Fruit fly (Drosophila melanogaster) whole organism, embryonic: ENCODE measurements around the gene Snm1.

ENCODE experiments used
- CG15696 ChIP-seq: fragments of 200-800 bp; sonication (Bioruptor generic); optimal IDR thresholded peaks from 2 replicates; lab custom pipeline; 2019; ENCODE audit warnings: missing biosample characterization, mild to moderate bottlenecking, missing genetic modification characterization, moderate library complexity
- CG7839 ChIP-seq: fragments of 200-800 bp; sonication (Bioruptor generic); optimal IDR thresholded peaks from 3 replicates; lab custom pipeline; 2018; ENCODE audit warnings: missing biosample characterization, mild to moderate bottlenecking, missing genetic modification characterization, moderate library complexity
- CG8478 ChIP-seq: fragments of >200 bp; optimal IDR thresholded peaks from 2 replicates; lab custom pipeline; 2018
- ara ChIP-seq: fragments of 200-800 bp; sonication (Bioruptor generic); IDR thresholded peaks from 2 replicates; pipeline ENCODE4 v1.3.6; 2022; ENCODE audit warnings: missing biosample characterization, missing genetic modification characterization
- knrl ChIP-seq: fragments of 200-800 bp; sonication (Bioruptor generic); IDR thresholded peaks from 3 replicates; pipeline ENCODE4 v1.3.6; 2022; ENCODE audit warnings: missing biosample characterization, missing genetic modification characterization; ENCODE audit not compliant: partially characterized antibody

- TF ChIP-seq CG7839 (tag; lab: Kevin White, UChicago) (no peak), CG15696 (tag; lab: Kevin White, UChicago) (no peak), knrl (no peak), CG8478 (no peak), ara (GFP tag; lab: Robert Waterston, UW) (no peak)
These were observed 3.8 kb upstream of the Snm1 start, which contains the start of gene mia for dm6 chr3R:5551068-5551467.
